Fruit fly (Drosophila melanogaster) whole organism, embryonic: ENCODE measurements around the gene Alh.
A peak's percentile ranks its signal among the peaks of the same experiment; 100 is the strongest.

Source experiments
- Ada2b ChIP-seq: fragments of 200-800 bp; sonication (Bioruptor generic); IDR thresholded peaks from 2 replicates; pipeline ENCODE4 v1.3.6; 2022; ENCODE audit warnings: missing biosample characterization, missing genetic modification characterization
- Bteb2 ChIP-seq: fragments of 200-800 bp; sonication (Bioruptor generic); optimal IDR thresholded peaks from 2 replicates; lab custom pipeline; 2016; ENCODE audit warnings: missing biosample characterization, missing genetic modification characterization
- CG10209 ChIP-seq: fragments of 200-800 bp; sonication (Bioruptor generic); optimal IDR thresholded peaks from 3 replicates; lab custom pipeline; 2017; ENCODE audit warnings: missing biosample characterization, mild to moderate bottlenecking, missing genetic modification characterization, missing genetic modification reagents
- CG10274 ChIP-seq: fragments of 200-800 bp; sonication (Bioruptor generic); optimal IDR thresholded peaks from 3 replicates; lab custom pipeline; 2017; ENCODE audit warnings: missing biosample characterization, mild to moderate bottlenecking, missing genetic modification characterization
- CG13296 ChIP-seq: fragments of 200-800 bp; sonication (Bioruptor generic); optimal IDR thresholded peaks from 3 replicates; lab custom pipeline; 2018; ENCODE audit warnings: missing biosample characterization, mild to moderate bottlenecking, missing genetic modification characterization
- CG13624 ChIP-seq: fragments of 200-800 bp; sonication (Bioruptor generic); optimal IDR thresholded peaks from 2 replicates; lab custom pipeline; 2016; ENCODE audit warnings: missing biosample characterization, missing genetic modification characterization
- CG13775 ChIP-seq: fragments of 200-800 bp; sonication (Bioruptor generic); optimal IDR thresholded peaks from 3 replicates; lab custom pipeline; 2017; ENCODE audit warnings: missing biosample characterization, mild to moderate bottlenecking, missing genetic modification characterization
- CG15514 ChIP-seq: fragments of 200-800 bp; sonication (Bioruptor generic); optimal IDR thresholded peaks from 3 replicates; lab custom pipeline; 2017; ENCODE audit warnings: missing biosample characterization, missing genetic modification characterization, mild to moderate bottlenecking, moderate library complexity, missing genetic modification reagents
- CG15601 ChIP-seq: fragments of 200-800 bp; sonication (Bioruptor generic); optimal IDR thresholded peaks from 3 replicates; lab custom pipeline; 2019; ENCODE audit warnings: missing biosample characterization, mild to moderate bottlenecking, missing genetic modification characterization, moderate library complexity
- CG17361 ChIP-seq: fragments of 200-800 bp; sonication (Bioruptor generic); IDR thresholded peaks from 3 replicates; pipeline ENCODE4 v1.3.6; 2022; ENCODE audit warnings: missing biosample characterization, missing genetic modification characterization
- CG17802 ChIP-seq: fragments of 200-800 bp; sonication (Bioruptor generic); optimal IDR thresholded peaks from 2 replicates; lab custom pipeline; 2018; ENCODE audit warnings: missing biosample characterization, mild to moderate bottlenecking, missing genetic modification characterization, moderate library complexity
- CG30431 ChIP-seq: fragments of 200-800 bp; sonication (Bioruptor generic); optimal IDR thresholded peaks from 2 replicates; lab custom pipeline; 2017; ENCODE audit warnings: missing biosample characterization, missing genetic modification characterization
- CG3726 ChIP-seq: fragments of 200-800 bp; sonication (Bioruptor generic); IDR thresholded peaks from 3 replicates; pipeline ENCODE4, ENCODE4 v1.3.6; 2022; ENCODE audit warnings: missing biosample characterization, missing genetic modification characterization
- CG4617 ChIP-seq: fragments of 200-800 bp; sonication (Bioruptor generic); optimal IDR thresholded peaks from 3 replicates; lab custom pipeline; 2016; ENCODE audit warnings: missing biosample characterization, missing genetic modification characterization, borderline replicate concordance
- CG5180 ChIP-seq: fragments of 200-800 bp; sonication (Bioruptor generic); optimal IDR thresholded peaks from 3 replicates; lab custom pipeline; 2017; ENCODE audit warnings: missing biosample characterization, missing genetic modification characterization, mild to moderate bottlenecking, moderate library complexity, missing genetic modification reagents
- CG6254 ChIP-seq: fragments of 200-800 bp; sonication (Bioruptor generic); optimal IDR thresholded peaks from 3 replicates; lab custom pipeline; 2017; ENCODE audit warnings: mild to moderate bottlenecking, missing biosample characterization, missing genetic modification reagents, missing genetic modification characterization
- CG8359 ChIP-seq: fragments of 200-800 bp; sonication (Bioruptor generic); optimal IDR thresholded peaks from 2 replicates; lab custom pipeline; 2017; ENCODE audit warnings: missing biosample characterization, mild to moderate bottlenecking, missing genetic modification characterization, borderline replicate concordance
- CG8765 ChIP-seq: fragments of 200-800 bp; sonication (Bioruptor generic); IDR thresholded peaks from 2 replicates; pipeline ENCODE4 v1.3.6; 2022; ENCODE audit warnings: missing biosample characterization, missing genetic modification characterization
- D19A ChIP-seq: fragments of 200-800 bp; optimal IDR thresholded peaks from 3 replicates; lab custom pipeline; 2019; ENCODE audit warnings: missing biosample characterization, mild to moderate bottlenecking, missing genetic modification characterization, moderate library complexity
- GATAe ChIP-seq: fragments of 200-800 bp; sonication (Bioruptor generic); conservative IDR thresholded peaks from 2 replicates; pipeline ENCODE4 v1.3.6; 2022; ENCODE audit warnings: missing biosample characterization, missing genetic modification characterization
- Gsc ChIP-seq: fragments of 200-800 bp; sonication (Bioruptor generic); IDR thresholded peaks from 2 replicates; pipeline ENCODE4 v1.3.6; 2022; ENCODE audit warnings: missing biosample characterization, missing genetic modification characterization
- Oli ChIP-seq: fragments of 200-800 bp; sonication (Bioruptor generic); optimal IDR thresholded peaks from 2 replicates; lab custom pipeline; 2018; ENCODE audit warnings: missing biosample characterization, mild to moderate bottlenecking, missing genetic modification characterization, moderate library complexity
- Pdp1 ChIP-seq, 2 experiments: fragments of 200-800 bp; sonication (Bioruptor generic); optimal IDR thresholded peaks; 3 replicates each; lab custom pipeline; 2016; ENCODE audit warnings: missing biosample characterization in 2 of 2, missing genetic modification characterization in 2 of 2, mild to moderate bottlenecking in 1 of 2, moderate library complexity in 1 of 2
- Poxn ChIP-seq: fragments of 200-800 bp; sonication (Bioruptor generic); IDR thresholded peaks from 2 replicates; pipeline ENCODE4 v1.3.6; 2022; ENCODE audit warnings: missing biosample characterization, missing genetic modification characterization
- Sox100B ChIP-seq: fragments of 200-800 bp; sonication (Bioruptor generic); optimal IDR thresholded peaks from 3 replicates; lab custom pipeline; 2018; ENCODE audit warnings: missing biosample characterization, mild to moderate bottlenecking, missing genetic modification characterization
- Xrp1 ChIP-seq: fragments of 200-800 bp; sonication (Bioruptor generic); IDR thresholded peaks from 2 replicates; pipeline ENCODE4 v1.3.6; 2022; ENCODE audit warnings: missing biosample characterization, missing genetic modification characterization
- bsh ChIP-seq, 2 experiments: fragments of 200-800 bp; sonication (Bioruptor generic); optimal IDR thresholded peaks; 2 replicates each; lab custom pipeline; 2017 to 2018; ENCODE audit warnings: mild to moderate bottlenecking in 2 of 2, missing biosample characterization in 2 of 2, missing genetic modification characterization in 2 of 2, moderate library complexity in 1 of 2
- btn ChIP-seq: fragments of 200-800 bp; sonication (Bioruptor generic); optimal IDR thresholded peaks from 2 replicates; lab custom pipeline; 2016; ENCODE audit warnings: missing biosample characterization, missing genetic modification characterization
- dmrt11E ChIP-seq: fragments of 200-800 bp; sonication (Bioruptor generic); optimal IDR thresholded peaks from 3 replicates; lab custom pipeline; 2018; ENCODE audit warnings: missing biosample characterization, mild to moderate bottlenecking, missing genetic modification characterization, moderate library complexity
- inv ChIP-seq: fragments of 200-800 bp; sonication (Bioruptor generic); IDR thresholded peaks from 2 replicates; pipeline ENCODE4 v1.3.6; 2022; ENCODE audit warnings: missing biosample characterization, missing genetic modification characterization; ENCODE audit not compliant: partially characterized antibody
- luna ChIP-seq: fragments of 200-800 bp; sonication (Bioruptor generic); optimal IDR thresholded peaks from 2 replicates; lab custom pipeline; 2016; ENCODE audit warnings: missing biosample characterization, missing genetic modification characterization
- nom ChIP-seq: fragments of 200-800 bp; sonication (Bioruptor generic); optimal IDR thresholded peaks from 2 replicates; lab custom pipeline; 2017; ENCODE audit warnings: missing biosample characterization, missing genetic modification characterization, mild to moderate bottlenecking, moderate library complexity, missing genetic modification reagents
- ssp ChIP-seq: fragments of 200-800 bp; sonication (Bioruptor generic); IDR thresholded peaks from 2 replicates; pipeline ENCODE4 v1.3.6; 2022; ENCODE audit warnings: missing biosample characterization, missing genetic modification characterization
- tll ChIP-seq, 2 experiments: fragments of 200-800 bp in 1 of 2; fragments of >200 bp in 1 of 2; sonication (Bioruptor generic) in 1 of 2; optimal IDR thresholded peaks; 2 replicates each; lab custom pipeline; 2017 to 2019; ENCODE audit warnings: missing biosample characterization in 2 of 2, missing genetic modification characterization in 2 of 2, mild to moderate bottlenecking in 1 of 2, moderate library complexity in 1 of 2
- ttk ChIP-seq: fragments of 200-800 bp; sonication (Bioruptor generic); IDR thresholded peaks from 2 replicates; pipeline ENCODE4 v2.1.2; 2022; ENCODE audit warnings: missing biosample characterization, missing genetic modification characterization
- unpg ChIP-seq: fragments of 200-800 bp; sonication (Bioruptor generic); optimal IDR thresholded peaks from 3 replicates; lab custom pipeline; 2018; ENCODE audit warnings: missing biosample characterization, mild to moderate bottlenecking, missing genetic modification characterization, moderate library complexity
- zfh2 ChIP-seq: fragments of 200-800 bp; sonication (Bioruptor generic); optimal IDR thresholded peaks from 2 replicates; lab custom pipeline; 2016; ENCODE audit warnings: missing biosample characterization, missing genetic modification characterization

The Alh gene

DNA sequence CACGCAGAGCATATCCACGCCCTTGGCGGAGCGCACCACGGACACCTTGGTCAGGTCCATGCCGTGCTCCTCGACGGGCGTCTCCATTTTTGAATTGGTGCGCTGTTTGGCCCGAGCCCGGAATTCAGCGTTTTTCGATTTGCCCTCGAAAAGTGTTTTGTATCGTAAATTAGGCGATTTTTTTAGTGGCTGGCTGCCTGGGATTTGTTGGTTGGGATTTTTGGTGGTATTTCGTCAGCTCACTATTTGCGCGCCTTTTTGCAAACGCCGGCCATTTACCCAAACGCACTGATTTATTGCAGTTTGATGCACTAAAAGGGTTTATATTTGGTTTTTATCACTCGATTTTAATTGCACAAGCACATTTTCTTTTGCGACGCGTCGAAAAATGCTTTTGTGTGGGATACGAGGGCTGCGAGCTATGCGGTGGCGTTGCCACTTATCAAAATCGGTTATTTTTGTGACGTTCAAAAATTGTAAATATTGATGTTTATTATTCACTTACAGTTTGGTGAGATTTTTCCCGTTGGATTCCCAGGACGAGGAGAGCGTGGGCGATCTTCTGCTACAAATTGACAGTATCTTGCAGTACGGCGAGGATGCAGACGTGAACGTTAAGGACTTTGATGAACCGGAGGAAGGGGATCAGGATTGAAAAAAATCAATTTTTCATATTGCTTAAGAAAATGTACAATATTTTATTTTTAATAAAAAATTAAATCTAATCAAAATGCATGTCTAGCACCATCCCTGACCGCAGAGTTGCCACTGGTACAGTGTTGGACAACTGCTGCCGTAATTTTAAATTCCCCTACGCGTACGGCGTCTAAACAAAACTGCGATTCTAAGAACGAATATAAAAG lies 26.8 kb upstream of the Alh start, which contains the start of the genes gfzf and Sas-4 (continued):
- TF ChIP-seq CG15514 (GFP tag; lab: Kevin White, UChicago) = peak; percentile 47
- TF ChIP-seq CG13624 (GFP tag; lab: Kevin White, UChicago) = peak; percentile 3
- peak; percentile 37 for TF ChIP-seq CG10274 (GFP tag; lab: Kevin White, UChicago)
- peak; percentile 38; the same call in 1 of the 2 replicates for TF ChIP-seq Ada2b (GFP tag; lab: Robert Waterston, UW)
- no peak for TF ChIP-seq CG5180
- TF ChIP-seq CG15601 (tag; lab: Kevin White, UChicago) = peak; percentile 38
- TF ChIP-seq CG6254 (GFP tag; lab: Kevin White, UChicago) = no peak
- peak; percentile 25 for TF ChIP-seq unpg
- TF ChIP-seq CG3726 (GFP tag; lab: Robert Waterston, UW) = peak; percentile 55; the same call in 2 of the 3 replicates
- no peak for TF ChIP-seq CG8359
- TF ChIP-seq CG13296 = peak; percentile 4
- peak; percentile 7 for TF ChIP-seq nom (GFP tag; lab: Kevin White, UChicago)
- peak; percentile 53; the same call in 1 of the 2 replicates for TF ChIP-seq Xrp1 (GFP tag; lab: Robert Waterston, UW)
- peak; percentile 9 to 58 for TF ChIP-seq Pdp1 (GFP tag; optimal IDR thresholded peaks at IDR 0.05; lab: Kevin White, UChicago)
- peak; percentile 47; the same call in 1 of the 2 replicates for TF ChIP-seq GATAe (GFP tag; lab: Robert Waterston, UW)
- TF ChIP-seq tll (GFP tag; optimal IDR thresholded peaks at IDR 0.05; lab: Kevin White, UChicago) = no peak
- TF ChIP-seq D19A = no peak
- peak; percentile 56 for TF ChIP-seq CG30431 (GFP tag; lab: Kevin White, UChicago)
- peak in 1 of 2 experiments; percentile 53 for TF ChIP-seq bsh (GFP tag; optimal IDR thresholded peaks at IDR 0.05; lab: Kevin White, UChicago)
- TF ChIP-seq luna (GFP tag; lab: Kevin White, UChicago) = peak; percentile 36
- TF ChIP-seq zfh2 (GFP tag; lab: Kevin White, UChicago) = peak; percentile 70
- TF ChIP-seq CG17361 (GFP tag; lab: Robert Waterston, UW) = peak; percentile 82
- peak; percentile 25 for TF ChIP-seq Bteb2 (GFP tag; lab: Kevin White, UChicago)
- no peak for TF ChIP-seq btn
- TF ChIP-seq CG10209 (GFP tag; lab: Kevin White, UChicago) = peak; percentile 66
- TF ChIP-seq Poxn (GFP tag; lab: Robert Waterston, UW) = 0 out of 2 replicates have a peak, but pooled peaks have one; percentile 18
- TF ChIP-seq Gsc = no peak; the same call in 1 of the 2 replicates
- TF ChIP-seq CG4617 = peak; percentile 81
- peak; percentile 31 for TF ChIP-seq CG17802 (tag; lab: Kevin White, UChicago)
- TF ChIP-seq Oli = peak; percentile 47
- peak; percentile 78 for TF ChIP-seq CG13775 (GFP tag; lab: Kevin White, UChicago)
- TF ChIP-seq ttk (GFP tag; lab: Robert Waterston, UW) = peak; percentile 48; the same call in 1 of the 2 replicates
- TF ChIP-seq inv = no peak
- peak; percentile 35; the same call in 1 of the 2 replicates for TF ChIP-seq CG8765 (GFP tag; lab: Robert Waterston, UW)
- peak; percentile 39 for TF ChIP-seq ssp (GFP tag; lab: Robert Waterston, UW)
- TF ChIP-seq dmrt11E = peak; percentile 66
- peak; percentile 37 for TF ChIP-seq Sox100B (GFP tag; lab: Kevin White, UChicago)
